Fruit fly (Drosophila melanogaster): Measurements from ENCODE around the gene saturn.

The saturn gene

DNA sequence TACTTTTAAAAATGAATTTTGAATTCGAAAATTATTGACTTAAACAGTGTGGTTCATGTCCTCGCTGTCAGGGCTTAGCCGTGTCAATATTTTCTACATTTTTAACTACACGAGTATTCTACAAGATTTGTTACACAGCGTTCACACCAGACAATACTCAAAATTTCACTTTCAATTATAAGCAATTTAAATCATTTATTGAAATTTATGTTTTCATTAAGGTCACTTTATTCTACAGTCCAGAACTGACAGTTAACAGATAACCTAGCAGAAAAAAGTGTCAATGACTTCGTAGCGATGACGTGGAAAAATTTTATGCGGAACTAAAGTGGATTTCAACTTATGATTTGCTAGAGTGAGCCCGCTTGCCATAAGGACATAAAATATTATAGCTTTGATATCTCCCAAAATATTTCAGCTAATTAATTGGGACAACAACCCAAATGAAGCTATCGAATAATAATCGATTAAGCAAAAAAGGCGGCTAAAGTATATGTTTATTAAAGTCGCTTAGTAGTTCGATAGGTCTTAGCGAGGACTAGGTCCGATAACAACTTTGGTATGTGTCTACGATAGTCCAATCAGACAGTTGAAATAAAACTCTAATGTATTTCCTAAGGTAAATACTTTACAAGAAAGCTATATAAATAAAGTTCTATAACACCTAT lies 13.0 kb upstream of the saturn start:
- no peak for TF ChIP-seq CG17801 (GFP tag; optimal IDR thresholded peaks at IDR 0.05; ENCODE audit: partially characterized antibody)

DNA sequence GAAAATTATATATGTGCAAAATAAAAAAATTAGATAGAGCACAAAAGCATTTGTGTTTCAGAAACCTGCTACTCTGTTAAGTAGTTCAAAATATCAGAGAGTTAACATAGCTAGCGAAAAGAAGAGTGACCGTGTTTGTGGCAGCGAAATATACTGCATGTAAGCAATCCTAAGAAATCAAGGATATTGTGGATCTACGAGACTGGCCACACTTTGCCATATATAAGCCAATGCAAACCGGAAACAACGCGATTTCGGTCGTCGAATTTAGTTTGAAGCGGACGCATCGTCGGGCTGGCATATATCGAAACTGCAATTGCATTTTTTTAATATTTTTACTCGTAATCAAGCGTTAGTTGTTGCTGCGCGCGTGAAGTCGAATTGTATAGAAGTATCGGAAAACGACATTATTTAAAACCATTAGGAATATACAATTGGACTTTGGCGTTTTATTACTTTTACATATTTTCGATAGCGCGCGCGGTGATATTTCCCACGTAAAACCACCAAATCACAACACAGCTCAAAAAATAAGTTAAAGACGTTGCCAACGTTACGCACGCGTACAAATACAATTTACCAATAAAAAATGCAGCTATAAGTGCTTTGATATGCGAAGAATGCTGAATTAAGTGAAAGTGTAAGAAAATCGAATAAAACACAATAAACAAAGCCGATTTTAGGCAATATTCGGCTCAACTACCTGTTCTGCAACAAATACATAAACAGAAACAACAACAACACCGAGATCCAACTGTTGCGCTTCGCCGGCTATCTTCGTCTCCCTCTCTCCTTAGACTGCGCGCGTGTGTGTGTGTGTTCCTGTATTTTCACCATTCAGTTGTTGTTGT lies 12.3 kb upstream of the saturn start, which contains the start of gene nuf:
Gene nuf (plus strand): TSS at position 246 of the 851 bp plus-strand sequence.
- TF ChIP-seq CG17801 (GFP tag; optimal IDR thresholded peaks at IDR 0.05; ENCODE audit: partially characterized antibody) = peak; percentile 86

DNA sequence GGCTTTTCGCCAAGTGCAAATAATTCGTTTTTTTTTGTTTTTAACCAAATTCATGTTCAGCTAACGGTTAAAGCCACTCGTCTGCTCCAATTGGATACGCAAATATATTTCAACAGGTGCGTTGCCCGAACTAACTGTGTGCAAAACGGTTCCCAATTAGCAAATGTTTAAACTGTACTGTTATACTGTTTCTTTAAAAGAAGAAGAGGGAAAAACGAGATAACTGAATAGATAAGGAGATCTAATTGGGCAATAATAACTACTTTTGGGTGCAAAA lies 11.7 kb upstream of the saturn start:
- no peak for TF ChIP-seq CG17801 (GFP tag; optimal IDR thresholded peaks at IDR 0.05; ENCODE audit: partially characterized antibody)

DNA sequence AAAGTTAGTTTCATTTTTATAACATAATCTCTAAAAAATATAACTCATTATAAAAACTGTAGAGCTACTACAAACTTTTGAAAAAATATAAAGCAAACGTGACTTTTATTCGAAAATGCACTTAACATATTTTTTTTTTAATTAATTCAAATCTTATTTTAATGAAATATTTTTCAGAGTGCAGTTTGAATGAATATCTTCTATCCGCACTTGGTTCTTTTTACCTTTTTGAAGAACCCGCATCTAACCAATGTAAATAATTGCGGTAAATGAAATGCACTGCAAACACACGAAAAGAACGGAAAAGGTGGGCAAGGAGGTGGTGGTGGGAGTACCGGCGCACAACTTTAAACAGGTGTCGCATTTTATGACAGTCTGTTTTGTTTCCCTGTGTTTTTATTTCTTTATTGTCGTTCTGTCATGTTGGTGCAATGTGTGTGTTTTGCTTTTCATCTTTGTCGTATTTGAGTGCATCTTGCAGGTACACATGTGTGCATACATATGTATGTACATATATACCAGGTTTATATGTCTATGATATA lies 9.1 kb upstream of the saturn start:
- peak; percentile 7 for TF ChIP-seq CG17801 (GFP tag; optimal IDR thresholded peaks at IDR 0.05; ENCODE audit: partially characterized antibody)

DNA sequence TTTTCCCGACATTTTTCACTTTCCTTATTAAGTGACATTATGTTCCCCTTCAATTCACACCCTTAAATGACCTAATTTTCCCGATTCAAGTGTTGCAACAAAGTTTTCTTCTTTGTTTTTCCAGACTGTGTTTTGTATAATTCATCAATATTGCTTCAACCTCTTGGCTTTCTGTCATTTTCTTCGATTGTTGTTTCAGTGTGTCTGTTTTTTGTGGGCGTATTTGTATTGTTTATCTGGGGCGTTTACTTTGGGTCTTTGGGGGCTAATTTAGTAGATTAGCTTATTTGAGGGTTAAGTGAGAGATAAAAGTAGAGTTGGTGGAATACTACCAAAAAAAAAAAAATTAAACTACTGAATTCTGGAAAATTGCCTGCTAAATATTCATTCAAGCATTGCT lies 7.4 kb upstream of the saturn start:
- no peak for TF ChIP-seq CG17801 (GFP tag; optimal IDR thresholded peaks at IDR 0.05; ENCODE audit: partially characterized antibody)

DNA sequence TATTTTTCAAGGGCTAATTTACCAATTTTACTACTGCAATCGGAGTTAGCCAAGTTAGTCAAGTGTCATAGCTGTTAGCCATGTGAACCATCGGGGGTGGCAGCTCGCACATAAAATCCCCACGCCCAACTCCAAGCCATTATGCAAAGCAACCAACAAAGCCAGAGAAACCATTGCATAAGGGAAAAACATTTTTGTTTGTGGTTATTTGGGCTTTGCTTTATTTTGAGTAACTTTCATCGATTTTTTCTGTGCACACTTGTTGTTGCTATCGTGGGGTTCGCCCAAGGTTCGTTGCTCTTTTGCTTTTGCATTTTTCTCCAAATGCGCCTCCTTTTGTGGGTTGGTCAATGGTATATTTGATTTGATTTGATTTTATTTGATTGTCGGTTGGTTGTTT lies 4.9 kb upstream of the saturn start:
- no peak for TF ChIP-seq CG17801 (GFP tag; optimal IDR thresholded peaks at IDR 0.05; ENCODE audit: partially characterized antibody)

DNA sequence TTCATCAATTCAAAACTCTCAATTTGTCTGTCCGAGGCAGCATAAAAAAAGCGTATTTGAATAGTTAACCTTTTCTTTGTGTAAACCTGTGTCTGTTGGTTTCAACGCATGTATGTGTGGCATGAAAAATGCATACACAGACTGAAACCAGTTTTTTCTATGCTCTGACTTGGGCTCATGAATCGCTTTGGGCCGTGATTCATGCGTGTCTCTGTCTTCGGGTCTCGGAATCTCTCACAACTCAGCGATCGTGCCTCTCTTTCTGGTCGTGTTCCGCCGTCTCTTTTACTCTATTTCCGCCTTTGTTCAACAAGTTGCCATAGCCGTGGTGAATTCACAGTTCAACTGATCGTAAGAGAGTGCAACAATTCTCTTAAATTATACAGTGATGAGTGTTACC lies 2.2 kb upstream of the saturn start:
- TF ChIP-seq CG17801 (GFP tag; optimal IDR thresholded peaks at IDR 0.05; ENCODE audit: partially characterized antibody) = no peak

DNA sequence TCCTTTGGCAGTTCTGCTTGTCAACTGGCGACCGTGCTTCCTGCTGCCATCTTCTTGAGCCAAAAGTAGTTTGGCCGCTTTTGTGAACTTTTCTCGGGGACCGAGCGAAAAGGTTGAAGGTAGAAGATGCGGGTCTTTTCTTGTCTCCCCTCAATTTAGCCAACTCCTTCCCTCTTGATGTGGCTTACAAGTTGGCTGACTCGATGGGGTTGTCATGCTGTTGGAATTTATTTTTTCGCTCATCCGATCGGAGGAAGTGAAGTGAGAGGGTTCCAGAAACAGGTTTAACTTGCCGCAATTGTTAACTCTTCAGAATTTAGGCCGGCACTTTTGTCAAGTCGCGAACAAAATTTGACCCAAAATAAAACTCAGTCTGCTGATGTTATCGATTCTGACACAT lies 805 bp upstream of the saturn start:
- no peak for TF ChIP-seq CG17801 (GFP tag; optimal IDR thresholded peaks at IDR 0.05; ENCODE audit: partially characterized antibody)

DNA sequence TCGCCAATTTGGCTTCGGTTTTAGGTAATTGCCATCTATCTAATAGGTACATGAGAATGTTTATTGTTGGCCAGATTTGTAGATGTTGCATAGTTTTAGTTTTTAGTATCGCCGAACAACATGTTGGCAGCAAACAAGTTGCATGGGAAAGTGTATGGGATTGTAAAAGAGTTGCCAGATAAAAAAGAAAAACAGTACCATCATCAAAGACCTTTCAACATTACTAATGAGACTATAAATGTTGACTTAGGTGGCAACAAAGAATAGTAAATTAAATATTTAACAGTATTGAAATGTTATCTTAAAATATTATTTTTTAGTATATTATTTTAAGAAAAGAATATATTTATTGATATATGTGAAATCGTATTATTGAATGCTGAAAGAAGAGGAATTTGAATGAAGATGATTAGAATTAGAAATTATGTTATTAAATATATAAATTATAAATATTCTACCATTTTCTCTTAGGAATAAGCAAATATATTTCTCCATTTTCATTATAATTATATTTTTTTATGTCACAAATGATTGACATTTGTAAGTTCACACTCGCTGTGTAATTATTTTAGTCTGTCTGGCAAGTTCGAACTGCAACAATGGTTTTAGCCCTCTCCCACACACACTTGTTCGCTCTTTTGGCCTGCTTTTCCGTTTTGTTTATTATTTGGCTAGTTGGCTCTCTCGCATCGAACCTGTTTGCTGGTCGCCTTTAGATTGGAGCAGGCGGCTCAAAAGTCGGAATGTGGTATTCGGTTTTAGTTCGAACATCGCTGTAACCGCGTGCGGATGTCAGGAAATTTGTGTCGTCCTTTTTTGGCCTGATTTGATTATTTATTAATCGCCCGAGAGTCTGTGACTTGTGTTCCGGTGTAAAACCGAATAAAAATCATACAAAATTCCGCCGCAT lies 1.8 kb downstream of the saturn start:
- no peak for TF ChIP-seq CG17801 (GFP tag; optimal IDR thresholded peaks at IDR 0.05; ENCODE audit: partially characterized antibody)

DNA sequence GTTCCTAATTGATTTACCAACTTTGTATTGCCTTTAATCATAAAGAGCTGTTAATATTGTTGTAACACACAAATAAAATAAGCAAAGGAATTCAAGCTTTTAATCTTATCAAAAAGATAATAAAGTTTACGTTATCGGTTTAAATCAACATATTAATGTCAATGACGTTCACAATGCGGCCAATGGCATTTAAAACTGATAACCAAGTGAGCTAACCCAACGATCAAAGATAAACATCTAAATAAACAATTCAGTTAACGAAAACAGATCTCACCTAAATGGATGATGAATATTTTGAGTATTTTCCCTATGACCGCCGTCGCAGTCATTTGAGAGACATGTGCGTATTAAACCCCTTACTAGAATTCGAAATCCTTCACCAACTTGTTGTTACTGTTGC lies 4.2 kb downstream of the saturn start:
- no peak for TF ChIP-seq CG17801 (GFP tag; optimal IDR thresholded peaks at IDR 0.05; ENCODE audit: partially characterized antibody)

DNA sequence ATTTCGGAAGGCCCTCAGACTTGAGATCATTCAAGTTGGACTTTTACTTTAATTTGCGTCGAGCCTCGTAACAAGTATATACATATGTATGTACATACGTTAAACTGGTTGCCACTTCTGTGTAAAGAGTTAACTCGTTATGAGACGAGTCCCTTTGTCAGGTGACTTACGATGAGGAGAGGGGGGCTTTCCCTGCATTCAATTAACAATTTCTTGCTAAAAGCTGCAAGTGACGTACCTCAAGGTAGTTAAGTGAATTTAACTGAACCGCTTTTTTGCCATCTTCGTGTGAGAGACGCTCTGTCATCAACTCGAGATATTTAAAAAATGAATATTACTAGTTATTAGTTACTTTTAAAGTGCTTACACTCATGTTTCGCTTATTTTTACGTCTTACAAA lies 5.9 kb downstream of the saturn start:
- no peak for TF ChIP-seq CG17801 (GFP tag; optimal IDR thresholded peaks at IDR 0.05; ENCODE audit: partially characterized antibody)

DNA sequence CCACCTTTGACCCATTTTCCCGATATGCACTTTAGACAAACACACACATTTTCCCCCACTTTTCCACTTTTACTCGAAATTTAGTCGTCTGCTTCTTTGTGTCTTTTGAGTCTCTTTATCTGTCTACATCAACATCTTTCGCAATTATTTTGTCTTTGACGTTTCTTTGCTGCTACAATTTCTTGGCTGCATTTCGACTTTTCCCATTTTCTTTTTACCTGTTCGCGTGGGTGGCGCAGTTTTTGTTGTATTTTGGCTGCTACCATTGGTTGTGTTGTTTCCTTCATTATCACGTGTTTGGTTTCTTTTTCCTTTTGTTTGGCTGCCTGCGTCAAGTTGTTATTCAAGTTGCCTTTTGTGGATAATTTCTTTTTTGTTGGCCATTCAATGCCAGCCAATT lies 8.5 kb downstream of the saturn start:
- no peak for TF ChIP-seq CG17801 (GFP tag; optimal IDR thresholded peaks at IDR 0.05; ENCODE audit: partially characterized antibody)

DNA sequence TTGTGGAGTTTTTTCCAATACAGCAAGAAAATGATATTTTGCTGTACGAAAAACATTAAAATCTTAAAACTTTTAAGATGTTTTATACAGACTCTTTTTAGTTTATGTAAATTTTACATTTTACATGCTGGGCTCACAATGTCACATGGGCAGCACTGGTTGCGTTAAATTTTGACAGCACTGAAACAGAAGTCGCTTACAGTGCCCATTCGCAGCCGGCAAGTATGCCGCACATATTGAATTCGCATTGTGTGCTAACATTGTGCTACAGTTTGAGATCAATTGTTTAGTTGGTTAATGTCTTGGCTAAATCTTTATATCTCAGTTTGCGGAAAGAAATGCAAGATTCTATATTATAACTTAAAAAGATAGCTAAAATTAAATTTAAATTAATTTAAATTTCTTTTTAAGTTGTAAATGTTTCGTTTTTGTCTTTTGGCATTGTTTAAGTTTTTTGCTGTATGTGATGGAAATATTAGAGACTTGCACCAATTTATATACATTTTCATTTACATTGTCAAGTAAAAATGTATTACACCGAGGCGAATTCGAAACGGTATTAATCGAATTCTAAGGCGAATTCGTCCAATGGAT lies 9.3 kb downstream of the saturn start:
- no peak for TF ChIP-seq CG17801 (GFP tag; optimal IDR thresholded peaks at IDR 0.05; ENCODE audit: partially characterized antibody)

DNA sequence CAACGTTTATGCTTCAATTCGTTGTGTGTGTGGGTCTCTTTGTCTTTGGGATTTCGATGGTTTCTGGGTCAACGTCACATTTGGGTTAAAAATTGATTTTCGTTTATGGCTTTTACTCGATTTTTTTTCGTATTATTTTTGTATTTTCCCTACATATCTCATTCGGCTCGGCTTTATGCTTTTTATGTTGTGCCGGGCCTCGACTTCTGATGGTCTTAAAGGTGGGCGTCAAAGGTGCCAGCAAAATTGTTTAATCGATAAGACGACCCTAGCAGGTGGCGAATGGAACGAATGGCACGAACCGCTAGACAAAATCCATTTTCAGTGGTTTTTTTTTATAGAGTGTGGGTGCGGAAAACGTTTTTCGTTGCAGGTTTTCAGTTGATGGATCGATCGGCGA lies 13.0 kb downstream of the saturn start:
- TF ChIP-seq CG17801 (GFP tag; optimal IDR thresholded peaks at IDR 0.05; ENCODE audit: partially characterized antibody) = no peak

DNA sequence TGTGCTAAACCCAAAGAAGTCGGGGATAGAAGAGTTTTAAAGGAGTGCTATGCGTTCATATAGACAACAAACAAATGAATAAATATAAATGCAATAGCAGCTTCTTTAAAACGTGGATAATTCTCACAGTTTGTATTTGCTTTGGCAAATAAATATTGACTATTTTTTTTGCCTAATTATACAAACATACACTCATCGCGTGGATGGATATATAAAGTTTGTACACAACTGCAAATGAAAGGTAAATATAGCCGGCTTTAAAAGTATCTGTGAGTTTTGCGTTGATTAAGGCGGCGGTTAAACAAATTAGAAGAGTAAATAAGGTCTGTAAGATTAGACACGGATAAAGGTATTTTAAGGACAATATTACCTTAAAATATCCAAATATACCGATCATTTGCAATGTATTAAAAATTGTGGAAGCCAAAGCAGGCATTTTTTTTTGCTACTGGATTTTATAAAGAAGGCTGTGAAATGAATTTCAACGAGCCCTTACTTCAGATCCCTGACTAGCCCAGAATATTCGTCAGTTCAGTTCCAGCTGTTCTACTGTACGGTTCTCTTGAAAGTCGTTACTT lies 14.6 kb downstream of the saturn start, which contains the start of gene CG7768:
Gene CG7768 (plus strand): TSS at position 528 of the 578 bp plus-strand sequence.
- TF ChIP-seq CG17801 (GFP tag; optimal IDR thresholded peaks at IDR 0.05; ENCODE audit: partially characterized antibody) = peak; percentile 26
